Worm (Caenorhabditis elegans) whole organism, L4 larva: Measurements from ENCODE around the gene catp-2.

Experiments
- F49E8.2 ChIP-seq: sonication (generic microtip); optimal IDR thresholded peaks from 2 replicates; lab custom pipeline; 2016; ENCODE audit warnings: missing compliant biosample characterization, mild to moderate bottlenecking, missing genetic modification characterization, borderline replicate concordance
- R02D3.7 ChIP-seq: fragments of 150-350 bp; sonication (generic microtip); optimal IDR thresholded peaks from 3 replicates; lab custom pipeline; 2014; ENCODE audit warnings: missing biosample characterization, missing genetic modification characterization
- T20F7.1 ChIP-seq: fragments of 200-800 bp; sonication (Bioruptor generic); optimal IDR thresholded peaks from 2 replicates; lab custom pipeline; 2018; ENCODE audit warnings: mild to moderate bottlenecking, missing genetic modification characterization, missing compliant biosample characterization
- Y105C5A.15 ChIP-seq: fragments of 200-800 bp; sonication (Bioruptor generic); IDR thresholded peaks from 2 replicates; pipeline ENCODE4 v1.3.6; 2022; ENCODE audit warnings: missing genetic modification characterization, missing compliant biosample characterization
- Y48G9A.11 ChIP-seq: fragments of 200-800 bp; sonication (Bioruptor generic); IDR thresholded peaks from 2 replicates; pipeline ENCODE4 v1.3.6; 2022; ENCODE audit warnings: missing genetic modification reagents, missing genetic modification characterization, missing compliant biosample characterization
- ZK337.2 ChIP-seq: fragments of 200-800 bp; sonication (Bioruptor generic); IDR thresholded peaks from 2 replicates; pipeline ENCODE4 v1.3.6; 2022; ENCODE audit warnings: missing genetic modification reagents, missing genetic modification characterization, missing compliant biosample characterization
- aha-1 ChIP-seq: fragments of 150-350 bp; peaks from one replicate; lab custom pipeline; 2014; ENCODE audit warnings: missing biosample characterization, missing genetic modification characterization
- ces-1 ChIP-seq: fragments of 150-350 bp; sonication (generic microtip); optimal IDR thresholded peaks from 4 replicates; lab custom pipeline; 2014; ENCODE audit warnings: missing biosample characterization, missing genetic modification reagents, missing genetic modification characterization
- cey-2 ChIP-seq: sonication (generic microtip); optimal IDR thresholded peaks from 3 replicates; lab custom pipeline; 2017; ENCODE audit warnings: missing genetic modification characterization, mild to moderate bottlenecking, missing compliant biosample characterization, antibody characterized with exemption, borderline replicate concordance; ENCODE audit not compliant: insufficient read depth
- ctbp-1 ChIP-seq: fragments of 200-800 bp; sonication (Bioruptor generic); IDR thresholded peaks from 2 replicates; pipeline ENCODE4 v1.3.6; 2022; ENCODE audit warnings: missing genetic modification reagents, missing genetic modification characterization, missing compliant biosample characterization
- daf-12 ChIP-seq: fragments of 150-350 bp; optimal IDR thresholded peaks from 2 replicates; lab custom pipeline; 2014; ENCODE audit warnings: missing biosample characterization, missing genetic modification reagents, missing genetic modification characterization
- daf-8 ChIP-seq: fragments of 200-800 bp; sonication (Bioruptor generic); IDR thresholded peaks from 2 replicates; pipeline ENCODE4 v1.3.6; 2022; ENCODE audit warnings: missing genetic modification characterization, missing compliant biosample characterization
- dmd-6 ChIP-seq: fragments of 200-800 bp; sonication (Bioruptor generic); IDR thresholded peaks from 2 replicates; pipeline ENCODE4 v1.3.6; 2022; ENCODE audit warnings: missing genetic modification reagents, missing genetic modification characterization, missing compliant biosample characterization
- gei-8 ChIP-seq: fragments of 200-800 bp; sonication (Bioruptor generic); optimal IDR thresholded peaks from 2 replicates; lab custom pipeline; 2018; ENCODE audit warnings: mild to moderate bottlenecking, missing genetic modification characterization, missing compliant biosample characterization
- hif-1 ChIP-seq, 2 experiments: sonication (generic microtip); optimal IDR thresholded peaks; 2 replicates each; lab custom pipeline; 2016 to 2017; ENCODE audit warnings: missing compliant biosample characterization in 2 of 2, missing genetic modification characterization in 2 of 2, missing genetic modification reagents in 2 of 2, missing genotype in 2 of 2, mild to moderate bottlenecking in 1 of 2
- lin-1 ChIP-seq: fragments of 200-800 bp; sonication (Bioruptor generic); IDR thresholded peaks from 2 replicates; pipeline ENCODE4 v1.3.6; 2022; ENCODE audit warnings: missing genetic modification reagents, missing genetic modification characterization, missing compliant biosample characterization
- lin-13 ChIP-seq: fragments of 150-350 bp; optimal IDR thresholded peaks from 2 replicates; lab custom pipeline; 2014; ENCODE audit warnings: missing biosample characterization, missing genetic modification reagents, missing genetic modification characterization
- lin-38 ChIP-seq: fragments of 200-800 bp; sonication (Bioruptor generic); IDR thresholded peaks from 2 replicates; pipeline ENCODE4 v1.3.6; 2022; ENCODE audit warnings: missing genetic modification reagents, missing genetic modification characterization, missing compliant biosample characterization
- lin-39 ChIP-seq: fragments of 150-350 bp; optimal IDR thresholded peaks from 2 replicates; lab custom pipeline; 2014; ENCODE audit warnings: missing biosample characterization, missing genetic modification reagents, missing genetic modification characterization
- madf-9 ChIP-seq: fragments of 200-800 bp; sonication (Bioruptor generic); conservative IDR thresholded peaks from 2 replicates; pipeline ENCODE4 v1.3.6; 2022; ENCODE audit warnings: missing genetic modification reagents, missing genetic modification characterization, missing compliant biosample characterization
- mdl-1 ChIP-seq, 2 experiments: fragments of 150-350 bp in 1 of 2; sonication (generic microtip) in 1 of 2; optimal IDR thresholded peaks; 2 replicates each; lab custom pipeline; 2014 to 2017; ENCODE audit warnings: missing biosample characterization in 2 of 2, missing genetic modification characterization in 2 of 2
- mdt-29 ChIP-seq: fragments of 200-800 bp; sonication (Bioruptor generic); IDR thresholded peaks from 2 replicates; pipeline ENCODE4 v1.3.6; 2022; ENCODE audit warnings: missing genetic modification reagents, missing genetic modification characterization, missing compliant biosample characterization
- mes-2 ChIP-seq: sonication (generic microtip); optimal IDR thresholded peaks from 2 replicates; lab custom pipeline; 2016; ENCODE audit warnings: missing genotype, mild to moderate bottlenecking, missing genetic modification characterization, missing compliant biosample characterization; ENCODE audit not compliant: poor library complexity, severe bottlenecking
- nhr-6 ChIP-seq: fragments of 150-350 bp; optimal IDR thresholded peaks from 2 replicates; lab custom pipeline; 2014; ENCODE audit warnings: missing biosample characterization, missing genetic modification characterization
- pqm-1 ChIP-seq: sonication (generic microtip); optimal IDR thresholded peaks from 2 replicates; lab custom pipeline; 2017; ENCODE audit warnings: missing biosample characterization, missing genetic modification characterization
- rbr-2 ChIP-seq: sonication (generic microtip); optimal IDR thresholded peaks from 2 replicates; lab custom pipeline; 2016; ENCODE audit warnings: missing genotype, missing genetic modification characterization, missing compliant biosample characterization
- saeg-2 ChIP-seq: fragments of 200-800 bp; sonication (Bioruptor generic); IDR thresholded peaks from 2 replicates; pipeline ENCODE4 v1.3.6; 2022; ENCODE audit warnings: missing genetic modification reagents, missing genetic modification characterization, missing compliant biosample characterization
- set-16 ChIP-seq: fragments of 200-800 bp; sonication (Bioruptor generic); IDR thresholded peaks from 2 replicates; pipeline ENCODE4 v1.3.6; 2022; ENCODE audit warnings: missing genetic modification reagents, missing genetic modification characterization, missing compliant biosample characterization
- skn-1 ChIP-seq: fragments of 150-350 bp; optimal IDR thresholded peaks from 2 replicates; lab custom pipeline; 2014; ENCODE audit warnings: missing biosample characterization, missing genetic modification characterization
- snpc-1.2 ChIP-seq: fragments of 200-800 bp; sonication (Bioruptor generic); IDR thresholded peaks from 2 replicates; pipeline ENCODE4 v1.3.6; 2022; ENCODE audit warnings: missing genetic modification reagents, missing genetic modification characterization, missing compliant biosample characterization
- spr-1 ChIP-seq: sonication (generic microtip); optimal IDR thresholded peaks from 2 replicates; lab custom pipeline; 2016; ENCODE audit warnings: mild to moderate bottlenecking, missing genetic modification characterization, missing compliant biosample characterization
- tra-1 ChIP-seq: fragments of 200-800 bp; sonication (Bioruptor generic); IDR thresholded peaks from 2 replicates; pipeline ENCODE4 v1.3.6; 2022; ENCODE audit warnings: missing genetic modification reagents, missing genetic modification characterization, missing compliant biosample characterization
- unc-130 ChIP-seq: sonication (generic microtip); optimal IDR thresholded peaks from 2 replicates; lab custom pipeline; 2016; ENCODE audit warnings: missing genetic modification reagents, missing genetic modification characterization, missing compliant biosample characterization
- vab-7 ChIP-seq: fragments of 200-800 bp; sonication (Bioruptor generic); IDR thresholded peaks from 2 replicates; pipeline ENCODE4 v1.3.6; 2022; ENCODE audit warnings: missing genetic modification reagents, missing genetic modification characterization, missing compliant biosample characterization
- zag-1 ChIP-seq: fragments of 150-350 bp; optimal IDR thresholded peaks from 2 replicates; lab custom pipeline; 2014; ENCODE audit warnings: missing biosample characterization, missing genetic modification characterization
- zip-2 ChIP-seq: fragments of 150-350 bp; optimal IDR thresholded peaks from 2 replicates; lab custom pipeline; 2014; ENCODE audit warnings: missing biosample characterization, missing genetic modification characterization

Gene catp-2

DNA sequence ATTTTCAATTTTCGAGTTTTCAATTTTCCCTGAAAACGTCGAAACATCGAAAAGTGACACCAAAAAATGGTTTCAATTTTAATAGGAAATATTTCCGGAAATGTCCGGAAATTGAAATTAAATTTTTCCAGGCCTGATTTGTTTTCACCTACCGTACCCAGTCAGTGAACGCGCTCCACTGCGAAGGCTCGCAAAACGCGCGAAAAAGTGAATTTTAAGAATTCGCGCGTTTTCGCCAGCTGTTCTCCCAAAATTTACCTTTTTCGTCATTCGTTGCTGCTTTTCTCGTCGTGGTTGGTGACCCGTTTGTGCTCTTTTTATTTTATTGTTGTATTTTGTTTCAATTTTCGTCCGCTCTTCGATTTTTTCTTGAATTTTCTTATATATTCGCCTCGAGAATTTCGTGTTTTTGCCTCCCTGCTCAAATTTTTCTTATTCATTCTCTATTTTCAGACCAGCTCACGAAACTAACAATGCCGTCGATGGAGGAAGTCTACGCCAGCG lies 44.5 kb upstream of the catp-2 start, which contains the start of gene T19H12.2:
Gene T19H12.2, plus strand, starts transcription at position 454 of the 504 bp plus-strand sequence.
- TF ChIP-seq lin-39 (tag; lab: Kevin White, UChicago), result no peak
- TF ChIP-seq spr-1 (tag; lab: Kevin White, UChicago), result no peak
- TF ChIP-seq Y105C5A.15, result no peak
- TF ChIP-seq gei-8, result no peak
- peak; percentile 85 for TF ChIP-seq F49E8.2 (tag; lab: Kevin White, UChicago)
- peak; percentile 18; the same call in 1 of the 2 replicates for TF ChIP-seq vab-7
- no peak for TF ChIP-seq zip-2 (tag; lab: Kevin White, UChicago)
- no peak for TF ChIP-seq hif-1 (tag; optimal IDR thresholded peaks at IDR 0.05; lab: Kevin White, UChicago)
- TF ChIP-seq snpc-1.2 (GFP tag; lab: Robert Waterston, UW), result peak; percentile 78
- TF ChIP-seq mdt-29 (GFP tag; lab: Robert Waterston, UW), result no peak
- no peak for TF ChIP-seq daf-8 (GFP tag; lab: Robert Waterston, UW)
- no peak for TF ChIP-seq ctbp-1 (GFP tag; lab: Robert Waterston, UW)
- peak; percentile 87 for TF ChIP-seq Y48G9A.11
- peak; percentile 98 for TF ChIP-seq lin-38 (GFP tag; lab: Robert Waterston, UW)
- TF ChIP-seq unc-130 (GFP tag; lab: Kevin White, UChicago), result peak; percentile 91
- no peak for TF ChIP-seq madf-9 (GFP tag; lab: Robert Waterston, UW)
- TF ChIP-seq lin-1, result no peak
- TF ChIP-seq daf-12 (tag; lab: Kevin White, UChicago), result no peak
- no peak for TF ChIP-seq zag-1 (tag; lab: Kevin White, UChicago)
- no peak for TF ChIP-seq nhr-6 (tag; lab: Kevin White, UChicago)
- no peak for TF ChIP-seq rbr-2 (tag; lab: Kevin White, UChicago)
- TF ChIP-seq T20F7.1 (GFP tag; lab: Kevin White, UChicago), result no peak
- TF ChIP-seq lin-13 (GFP tag; lab: Kevin White, UChicago), result peak; percentile 32
- TF ChIP-seq ZK337.2, result no peak
- TF ChIP-seq, all 104 proteins: peak for 7

DNA sequence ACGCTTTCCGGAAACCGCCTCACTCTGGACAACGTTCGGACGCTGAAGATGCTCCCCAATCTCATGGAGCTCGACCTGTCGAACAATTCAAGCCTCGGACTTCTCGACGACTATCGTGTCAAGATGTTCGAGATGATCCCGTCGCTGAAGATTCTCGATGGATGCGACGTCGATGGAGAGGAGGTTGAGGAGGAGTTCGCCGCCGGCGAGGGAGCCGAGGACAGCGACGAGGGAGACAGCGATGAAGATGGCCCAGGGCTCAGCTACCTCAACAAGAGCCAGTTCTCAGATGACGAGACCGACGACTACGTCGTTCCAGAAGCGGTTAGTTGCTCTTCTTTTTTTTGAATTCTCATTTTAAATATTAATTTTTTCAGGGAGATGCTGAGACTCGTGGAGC lies 43.7 kb upstream of the catp-2 start:
- TF ChIP-seq set-16 (GFP tag; lab: Robert Waterston, UW) (peak; percentile 86), lin-38 (GFP tag; lab: Robert Waterston, UW) (no peak), cey-2 (tag; lab: Kevin White, UChicago) (no peak), saeg-2 (GFP tag; lab: Robert Waterston, UW) (no peak)

DNA sequence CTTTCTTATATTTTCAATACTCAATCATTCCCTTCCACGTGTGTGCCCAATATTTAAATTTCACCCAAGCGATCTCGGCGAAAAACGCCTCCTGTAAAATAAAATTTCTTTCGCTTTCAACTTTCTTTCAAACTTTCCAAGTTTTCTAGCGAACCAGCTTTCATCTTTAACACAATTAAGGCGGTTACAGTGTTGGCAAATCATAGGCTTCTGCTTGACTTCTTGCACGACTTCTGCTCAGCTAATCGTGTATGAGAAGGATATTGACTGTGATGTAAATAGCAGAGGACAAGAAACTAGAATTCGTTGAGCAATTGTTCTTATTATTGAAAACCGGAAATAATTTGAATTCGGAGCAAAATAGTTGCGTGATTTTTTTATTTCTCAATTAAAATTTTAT lies 43.2 kb upstream of the catp-2 start:
- TF ChIP-seq unc-130 (GFP tag; lab: Kevin White, UChicago), result peak; percentile 26
- TF ChIP-seq skn-1 (tag; lab: Kevin White, UChicago), result no peak
- TF ChIP-seq ces-1, result no peak
- no peak for TF ChIP-seq mdt-29 (GFP tag; lab: Robert Waterston, UW)
- no peak for TF ChIP-seq mes-2 (tag; lab: Kevin White, UChicago)
- no peak for TF ChIP-seq R02D3.7 (tag; lab: Kevin White, UChicago)
- no peak for TF ChIP-seq dmd-6 (GFP tag; lab: Robert Waterston, UW)
- TF ChIP-seq F49E8.2 (tag; lab: Kevin White, UChicago), result peak; percentile 30
- no peak for TF ChIP-seq pqm-1 (tag; lab: Kevin White, UChicago)
- TF ChIP-seq lin-38 (GFP tag; lab: Robert Waterston, UW), result peak; percentile 60
- TF ChIP-seq tra-1 (GFP tag; lab: Robert Waterston, UW), result no peak
- no peak for TF ChIP-seq lin-39 (tag; lab: Kevin White, UChicago)

DNA sequence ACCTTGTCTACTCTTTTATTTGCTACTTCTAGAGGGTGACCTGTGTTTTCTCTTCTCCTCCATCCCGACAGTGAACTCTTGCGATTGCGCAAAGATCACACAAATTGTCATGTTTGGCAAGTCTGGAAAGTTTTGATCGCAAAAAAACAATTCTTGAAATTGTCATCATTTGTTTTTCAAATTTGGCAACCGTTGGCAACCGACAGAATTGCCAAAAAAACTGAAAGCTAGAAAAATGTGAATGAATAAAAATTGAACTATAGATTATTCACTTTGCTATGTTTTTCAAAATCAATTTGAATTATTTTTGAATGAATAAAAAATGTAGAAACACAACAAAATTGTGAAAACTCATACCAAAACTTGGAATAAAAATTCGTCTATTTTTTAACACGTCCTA lies 39.5 kb upstream of the catp-2 start, which contains the start of gene ugt-11:
Gene ugt-11, minus strand, starts transcription at position 101 of the 400 bp plus-strand sequence.
- TF ChIP-seq aha-1 (tag; lab: Kevin White, UChicago) (peak; percentile 21), mdl-1 (tag; optimal IDR thresholded peaks at IDR 0.05; lab: Kevin White, UChicago) (no peak)
